Worm (Caenorhabditis elegans) whole organism, L4/young adult: Measurements from ENCODE around the gene str-39.

ENCODE experiments used
- dao-5 ChIP-seq: sonication (generic microtip); optimal IDR thresholded peaks from 2 replicates; lab custom pipeline; 2016; ENCODE audit warnings: missing genotype, missing genetic modification characterization, moderate library complexity, missing compliant biosample characterization
- him-1 ChIP-seq: sonication (generic microtip); optimal IDR thresholded peaks from 2 replicates; lab custom pipeline; 2016; ENCODE audit warnings: missing genotype, missing genetic modification reagents, missing genetic modification characterization, missing compliant biosample characterization

DNA sequence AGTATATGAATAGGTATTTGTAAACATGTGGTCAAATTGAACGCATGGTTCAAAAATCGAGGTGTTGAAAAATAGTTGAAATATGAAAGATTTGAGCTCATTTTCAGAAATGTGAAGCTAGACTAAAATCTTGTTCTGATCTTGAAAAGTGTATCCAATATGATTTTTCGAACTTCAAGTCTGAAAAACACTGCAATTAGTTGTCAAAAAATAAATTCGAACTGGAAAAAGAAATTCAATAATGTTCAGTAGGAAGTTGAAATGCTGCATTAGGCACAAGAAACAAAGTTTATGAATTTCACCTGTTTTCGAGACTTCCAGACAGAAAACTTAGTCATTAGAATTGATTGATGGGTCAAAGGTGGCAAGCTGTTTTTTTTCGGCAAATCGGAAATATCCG lies 18.2 kb downstream of the str-39 start, which contains the start of gene srh-270:
- TF ChIP-seq him-1 (tag; lab: Kevin White, UChicago), result no peak
- no peak for TF ChIP-seq dao-5 (tag; lab: Kevin White, UChicago)
